Fruit fly (Drosophila melanogaster) whole organism, embryonic: ENCODE measurements around the gene CG31807.

Source experiments
- B-H2 ChIP-seq: fragments of 200-800 bp; sonication (Bioruptor generic); optimal IDR thresholded peaks from 2 replicates; lab custom pipeline; 2018; ENCODE audit warnings: missing biosample characterization, mild to moderate bottlenecking, missing genetic modification characterization
- BEAF-32 ChIP-seq: fragments of 200-800 bp; sonication (Bioruptor generic); optimal IDR thresholded peaks from 3 replicates; lab custom pipeline; 2017; ENCODE audit warnings: missing biosample characterization, missing genetic modification characterization, mild to moderate bottlenecking, moderate library complexity, missing genetic modification reagents
- CG10366 ChIP-seq: fragments of 200-800 bp; sonication (Bioruptor generic); IDR thresholded peaks from 2 replicates; pipeline ENCODE4 v1.3.6; 2022; ENCODE audit warnings: missing biosample characterization, missing genetic modification characterization
- CG12219 ChIP-seq: fragments of 200-800 bp; sonication (Bioruptor generic); optimal IDR thresholded peaks from 3 replicates; lab custom pipeline; 2018; ENCODE audit warnings: missing biosample characterization, mild to moderate bottlenecking, missing genetic modification characterization
- CG12236 ChIP-seq: fragments of 200-800 bp; sonication (Bioruptor generic); optimal IDR thresholded peaks from 2 replicates; lab custom pipeline; 2016; ENCODE audit warnings: missing biosample characterization, missing genetic modification characterization
- CG15011 ChIP-seq: fragments of 200-800 bp; sonication (Bioruptor generic); optimal IDR thresholded peaks from 3 replicates; lab custom pipeline; 2018; ENCODE audit warnings: missing biosample characterization, mild to moderate bottlenecking, missing genetic modification characterization
- CG15073 ChIP-seq: fragments of 200-800 bp; sonication (Bioruptor generic); optimal IDR thresholded peaks from 2 replicates; lab custom pipeline; 2016; ENCODE audit warnings: missing biosample characterization, missing genetic modification characterization
- CG16779 ChIP-seq: fragments of 200-800 bp; sonication (Bioruptor generic); IDR thresholded peaks from 2 replicates; pipeline ENCODE4 v1.3.6; 2022; ENCODE audit warnings: missing biosample characterization, missing genetic modification characterization
- CG16813 ChIP-seq: fragments of 200-800 bp; sonication (Bioruptor generic); IDR thresholded peaks from 3 replicates; pipeline ENCODE4 v1.3.6; 2022; ENCODE audit warnings: missing biosample characterization, missing genetic modification characterization; ENCODE audit not compliant: partially characterized antibody
- CG17328 ChIP-seq: fragments of 200-800 bp; sonication (Bioruptor generic); IDR thresholded peaks from 2 replicates; pipeline ENCODE4 v1.3.6; 2022; ENCODE audit warnings: missing biosample characterization, missing genetic modification characterization
- CG2889 ChIP-seq: fragments of 200-800 bp; sonication (Bioruptor generic); IDR thresholded peaks from 3 replicates; pipeline ENCODE4 v1.3.6; 2022; ENCODE audit warnings: missing biosample characterization, missing genetic modification characterization
- CG30020 ChIP-seq: fragments of 200-800 bp; optimal IDR thresholded peaks from 2 replicates; lab custom pipeline; 2019; ENCODE audit warnings: missing biosample characterization, mild to moderate bottlenecking, missing genetic modification characterization, moderate library complexity
- CG32767 ChIP-seq: fragments of 200-800 bp; sonication (Bioruptor generic); IDR thresholded peaks from 2 replicates; pipeline ENCODE4 v1.3.6; 2022; ENCODE audit warnings: missing biosample characterization, missing genetic modification characterization
- CG4360 ChIP-seq: fragments of 200-800 bp; sonication (Bioruptor generic); IDR thresholded peaks from 2 replicates; pipeline ENCODE4 v1.3.6; 2022; ENCODE audit warnings: missing biosample characterization, missing genetic modification characterization
- CG4707 ChIP-seq: fragments of 200-800 bp; sonication (Bioruptor generic); optimal IDR thresholded peaks from 2 replicates; lab custom pipeline; 2018; ENCODE audit warnings: missing biosample characterization, mild to moderate bottlenecking, missing genetic modification characterization, moderate library complexity
- CG6175 ChIP-seq: fragments of 200-800 bp; sonication (Bioruptor generic); IDR thresholded peaks from 3 replicates; pipeline ENCODE4 v1.3.6; 2022; ENCODE audit warnings: missing biosample characterization, missing genetic modification characterization
- CG6765 ChIP-seq: fragments of 200-800 bp; sonication (Bioruptor generic); optimal IDR thresholded peaks from 3 replicates; lab custom pipeline; 2017; ENCODE audit warnings: missing biosample characterization, mild to moderate bottlenecking, missing genetic modification characterization
- CG9215 ChIP-seq: fragments of 200-800 bp; sonication (Bioruptor generic); IDR thresholded peaks from 2 replicates; pipeline ENCODE4 v1.3.6; 2022; ENCODE audit warnings: missing biosample characterization, missing genetic modification characterization
- CG9797 ChIP-seq: fragments of 200-800 bp; sonication (Bioruptor generic); optimal IDR thresholded peaks from 3 replicates; lab custom pipeline; 2018; ENCODE audit warnings: missing biosample characterization, mild to moderate bottlenecking, missing genetic modification characterization
- Dad ChIP-seq: fragments of 200-800 bp; sonication (Bioruptor generic); optimal IDR thresholded peaks from 3 replicates; lab custom pipeline; 2016; ENCODE audit warnings: missing biosample characterization, missing genetic modification characterization
- Deaf1 ChIP-seq: fragments of 200-800 bp; optimal IDR thresholded peaks from 3 replicates; lab custom pipeline; 2019; ENCODE audit warnings: missing biosample characterization, mild to moderate bottlenecking, missing genetic modification characterization, moderate library complexity
- Fer1 ChIP-seq: fragments of 200-800 bp; sonication (Bioruptor generic); optimal IDR thresholded peaks from 2 replicates; lab custom pipeline; 2017; ENCODE audit warnings: missing biosample characterization, mild to moderate bottlenecking, missing genetic modification characterization
- HLH4C ChIP-seq: fragments of 200-800 bp; sonication (Bioruptor generic); IDR thresholded peaks from 3 replicates; pipeline ENCODE4 v1.3.6; 2022; ENCODE audit warnings: missing biosample characterization, missing genetic modification characterization; ENCODE audit not compliant: partially characterized antibody
- MBD-R2 ChIP-seq: fragments of 200-800 bp; sonication (Bioruptor generic); IDR thresholded peaks from 2 replicates; pipeline ENCODE4 v1.3.6; 2022; ENCODE audit warnings: missing biosample characterization, missing genetic modification characterization
- Nf-YC ChIP-seq: fragments of 200-800 bp; optimal IDR thresholded peaks from 3 replicates; lab custom pipeline; 2019; ENCODE audit warnings: missing biosample characterization, mild to moderate bottlenecking, missing genetic modification characterization, moderate library complexity
- NfI ChIP-seq: fragments of 200-800 bp; sonication (Bioruptor generic); optimal IDR thresholded peaks from 3 replicates; lab custom pipeline; 2018; ENCODE audit warnings: missing biosample characterization, mild to moderate bottlenecking, missing genetic modification characterization, moderate library complexity
- Oli ChIP-seq: fragments of 200-800 bp; sonication (Bioruptor generic); optimal IDR thresholded peaks from 2 replicates; lab custom pipeline; 2018; ENCODE audit warnings: missing biosample characterization, mild to moderate bottlenecking, missing genetic modification characterization, moderate library complexity
- Ravus ChIP-seq: fragments of 200-800 bp; sonication (Bioruptor generic); IDR thresholded peaks from 2 replicates; pipeline ENCODE4 v1.3.6; 2022; ENCODE audit warnings: missing biosample characterization, missing genetic modification characterization
- Tbp ChIP-seq: fragments of >200 bp; optimal IDR thresholded peaks from 2 replicates; lab custom pipeline; 2018; ENCODE audit warnings: missing biosample characterization, missing genetic modification characterization
- btn ChIP-seq: fragments of 200-800 bp; sonication (Bioruptor generic); optimal IDR thresholded peaks from 2 replicates; lab custom pipeline; 2016; ENCODE audit warnings: missing biosample characterization, missing genetic modification characterization
- chm ChIP-seq: fragments of 200-800 bp; sonication (Bioruptor generic); IDR thresholded peaks from 2 replicates; pipeline ENCODE4 v1.3.6; 2022; ENCODE audit warnings: missing biosample characterization, missing genetic modification characterization
- corto ChIP-seq: fragments of 200-800 bp; sonication (Bioruptor generic); optimal IDR thresholded peaks from 2 replicates; lab custom pipeline; 2016; ENCODE audit warnings: missing biosample characterization, mild to moderate bottlenecking, missing genetic modification characterization, moderate library complexity
- cwo ChIP-seq: fragments of 200-800 bp; sonication (Bioruptor generic); optimal IDR thresholded peaks from 3 replicates; lab custom pipeline; 2017; ENCODE audit warnings: missing biosample characterization, missing genetic modification characterization, mild to moderate bottlenecking, moderate library complexity, missing genetic modification reagents
- dimm ChIP-seq: fragments of 200-800 bp; sonication (Bioruptor generic); IDR thresholded peaks from 2 replicates; pipeline ENCODE4 v1.3.6; 2022; ENCODE audit warnings: missing biosample characterization, missing genetic modification characterization
- dm ChIP-seq: fragments of 200-800 bp; sonication (Bioruptor generic); optimal IDR thresholded peaks from 3 replicates; lab custom pipeline; 2016; ENCODE audit warnings: missing biosample characterization, missing genetic modification characterization
- gfzf ChIP-seq: fragments of 200-800 bp; sonication (Bioruptor generic); optimal IDR thresholded peaks from 2 replicates; lab custom pipeline; 2016; ENCODE audit warnings: missing biosample characterization, mild to moderate bottlenecking, missing genetic modification characterization, moderate library complexity
- gt ChIP-seq: fragments of 200-800 bp; sonication (Bioruptor generic); IDR thresholded peaks from 2 replicates; pipeline ENCODE4 v1.3.6; 2022; ENCODE audit warnings: missing biosample characterization, missing genetic modification characterization
- hbn ChIP-seq: fragments of 200-800 bp; sonication (Bioruptor generic); IDR thresholded peaks from 2 replicates; pipeline ENCODE4 v1.3.6; 2022; ENCODE audit warnings: missing biosample characterization, missing genetic modification characterization; ENCODE audit not compliant: partially characterized antibody
- hkb ChIP-seq, 2 experiments: fragments of 200-800 bp in 1 of 2; fragments of >200 bp in 1 of 2; sonication (Bioruptor generic) in 1 of 2; IDR thresholded peaks in 1 of 2; optimal IDR thresholded peaks in 1 of 2; 2 replicates each; pipeline versions ENCODE4 v1.3.6 to Lab custom; 2017 to 2022; ENCODE audit warnings: missing biosample characterization in 1 of 2, missing genetic modification characterization in 1 of 2
- kah ChIP-seq: fragments of 200-800 bp; sonication (Bioruptor generic); optimal IDR thresholded peaks from 2 replicates; lab custom pipeline; 2018; ENCODE audit warnings: missing biosample characterization, mild to moderate bottlenecking, missing genetic modification characterization
- kay ChIP-seq: fragments of 200-800 bp; sonication (Bioruptor generic); optimal IDR thresholded peaks from 2 replicates; lab custom pipeline; 2016; ENCODE audit warnings: missing biosample characterization, missing genetic modification characterization
- pros ChIP-seq: fragments of 200-800 bp; sonication (Bioruptor generic); optimal IDR thresholded peaks from 3 replicates; lab custom pipeline; 2019; ENCODE audit warnings: missing biosample characterization, mild to moderate bottlenecking, missing genetic modification characterization, moderate library complexity
- pum ChIP-seq: fragments of 200-800 bp; sonication (Bioruptor generic); optimal IDR thresholded peaks from 2 replicates; lab custom pipeline; 2016; ENCODE audit warnings: missing biosample characterization, missing genetic modification characterization
- salm ChIP-seq: fragments of 200-800 bp; sonication (Bioruptor generic); optimal IDR thresholded peaks from 2 replicates; lab custom pipeline; 2018; ENCODE audit warnings: missing biosample characterization, mild to moderate bottlenecking, missing genetic modification characterization
- sima ChIP-seq: fragments of 200-800 bp; sonication (Bioruptor generic); optimal IDR thresholded peaks from 2 replicates; lab custom pipeline; 2016; ENCODE audit warnings: missing biosample characterization, missing genetic modification characterization
- slp2 ChIP-seq: fragments of 200-800 bp; sonication (Bioruptor generic); optimal IDR thresholded peaks from 2 replicates; lab custom pipeline; 2016; ENCODE audit warnings: missing biosample characterization, missing genetic modification characterization
- sob ChIP-seq: fragments of 200-800 bp; sonication (Bioruptor generic); IDR thresholded peaks from 2 replicates; pipeline ENCODE4 v1.3.6; 2022; ENCODE audit warnings: missing biosample characterization, missing genetic modification characterization
- tio ChIP-seq: fragments of 200-800 bp; sonication (Bioruptor generic); optimal IDR thresholded peaks from 2 replicates; lab custom pipeline; 2017; ENCODE audit warnings: missing biosample characterization, missing genetic modification characterization, inconsistent platforms
- vnd ChIP-seq: fragments of 200-800 bp; sonication (Bioruptor generic); IDR thresholded peaks from 3 replicates; pipeline ENCODE4 v1.3.6; 2022; ENCODE audit warnings: missing biosample characterization, missing genetic modification characterization; ENCODE audit not compliant: partially characterized antibody

The CG31807 gene

DNA sequence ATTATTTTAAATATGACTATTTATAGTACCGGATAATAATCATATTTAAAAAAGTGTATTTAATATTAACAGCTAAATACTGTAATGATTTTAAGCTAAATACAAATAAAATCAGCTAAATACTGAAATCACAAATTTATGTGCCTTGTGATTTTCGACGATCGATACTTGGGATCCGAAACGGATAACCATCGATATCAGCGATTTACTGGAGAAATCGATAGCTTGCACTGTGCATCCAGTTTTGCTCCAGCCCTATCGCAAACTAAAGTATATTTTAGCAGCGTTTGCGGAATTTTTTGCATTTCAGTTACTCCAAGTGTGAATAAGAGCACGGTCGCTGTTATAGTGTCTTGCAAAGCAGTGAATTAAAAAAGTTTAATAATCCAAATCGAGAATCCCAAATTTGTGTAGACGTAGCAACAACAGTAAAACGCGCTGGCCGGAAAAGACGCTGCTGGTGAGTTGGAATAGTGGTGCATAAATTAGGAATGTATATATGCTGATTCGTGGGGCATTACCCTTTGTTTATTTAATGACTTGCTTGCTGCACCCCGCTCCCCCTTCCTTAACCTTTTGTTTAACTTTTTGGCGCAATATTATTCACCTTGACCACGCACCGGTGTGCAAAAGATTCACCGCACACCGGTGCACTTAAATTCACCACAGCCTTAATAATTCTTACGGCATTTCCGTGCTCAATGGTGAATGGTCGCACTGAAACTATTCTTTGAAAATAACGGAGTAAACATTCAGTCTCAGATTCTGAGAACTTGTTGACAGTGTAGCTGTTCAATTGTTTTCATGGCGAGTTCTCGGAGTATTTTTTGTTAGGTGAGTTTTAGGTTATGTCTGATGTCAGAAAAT, 3.8 kb downstream of the CG31807 start, which contains the start of the genes grp and squ (continued):
- TF ChIP-seq CG10366 = no peak
- no peak for TF ChIP-seq sima (GFP tag; lab: Kevin White, UChicago)
- TF ChIP-seq CG4360 (GFP tag; lab: Robert Waterston, UW) = no peak
- TF ChIP-seq CG15073 (GFP tag; lab: Kevin White, UChicago) = no peak
- TF ChIP-seq Tbp (GFP tag; lab: Kevin White, UChicago) = no peak
- TF ChIP-seq B-H2 (GFP tag; lab: Kevin White, UChicago) = no peak
- no peak for TF ChIP-seq CG16779 (GFP tag; lab: Robert Waterston, UW)
- peak; percentile 86 for TF ChIP-seq hbn (GFP tag; lab: Robert Waterston, UW)
- TF ChIP-seq CG4707 (GFP tag; lab: Kevin White, UChicago) = no peak
- no peak for TF ChIP-seq corto (GFP tag; lab: Kevin White, UChicago)
- TF ChIP-seq CG17328 (GFP tag; lab: Robert Waterston, UW) = no peak
- no peak for TF ChIP-seq CG15011 (GFP tag; lab: Kevin White, UChicago)
- no peak for TF ChIP-seq tio (GFP tag; lab: Kevin White, UChicago)
- no peak for TF ChIP-seq CG12219 (GFP tag; lab: Kevin White, UChicago)
- peak; percentile 39 for TF ChIP-seq pros (GFP tag; lab: Kevin White, UChicago)
- no peak for TF ChIP-seq NfI (GFP tag; lab: Kevin White, UChicago)
- TF ChIP-seq dimm (GFP tag; lab: Robert Waterston, UW) = no peak
- TF ChIP-seq hkb (optimal IDR thresholded peaks at IDR 0.05; lab: Kevin White, UChicago) = no peak
- 0 out of 2 replicates have a peak, but pooled peaks have one; percentile 8 for TF ChIP-seq hkb (GFP tag; IDR thresholded peaks at IDR 0.05; lab: Robert Waterston, UW)
- no peak; the same call in none of the 2 replicates for TF ChIP-seq MBD-R2 (GFP tag; lab: Robert Waterston, UW)
- TF ChIP-seq BEAF-32 (GFP tag; lab: Kevin White, UChicago) = peak; percentile 88
- no peak for TF ChIP-seq chm
- TF ChIP-seq cwo (GFP tag; lab: Kevin White, UChicago) = no peak
- peak; percentile 99 for TF ChIP-seq HLH4C (GFP tag; lab: Robert Waterston, UW)
- peak; percentile 39 for TF ChIP-seq CG30020 (tag; lab: Kevin White, UChicago)
- no peak for TF ChIP-seq sob (GFP tag; lab: Robert Waterston, UW)
- peak; percentile 7 for TF ChIP-seq Fer1 (GFP tag; lab: Kevin White, UChicago)
- peak; percentile 83 for TF ChIP-seq gfzf (GFP tag; lab: Kevin White, UChicago)
- TF ChIP-seq gt = no peak
- TF ChIP-seq btn = no peak
- TF ChIP-seq Ravus (GFP tag; lab: Robert Waterston, UW) = no peak
- peak; percentile 95 for TF ChIP-seq vnd
- TF ChIP-seq CG16813 (GFP tag; lab: Robert Waterston, UW) = peak; percentile 97
- peak; percentile 9 for TF ChIP-seq dm (GFP tag; lab: Kevin White, UChicago)
- TF ChIP-seq CG32767 (GFP tag; lab: Robert Waterston, UW) = no peak
- TF ChIP-seq slp2 = no peak
- peak; percentile 59 for TF ChIP-seq CG9797 (GFP tag; lab: Kevin White, UChicago)
- peak; percentile 55 for TF ChIP-seq kay (GFP tag; lab: Kevin White, UChicago)
- TF ChIP-seq CG6765 (GFP tag; lab: Kevin White, UChicago) = no peak
- TF ChIP-seq CG9215 (GFP tag; lab: Robert Waterston, UW) = no peak
- no peak for TF ChIP-seq kah
- no peak for TF ChIP-seq CG2889 (GFP tag; lab: Robert Waterston, UW)
- no peak for TF ChIP-seq Oli (tag; lab: Kevin White, UChicago)
- TF ChIP-seq Nf-YC (tag; lab: Kevin White, UChicago) = no peak
- TF ChIP-seq pum (GFP tag; lab: Kevin White, UChicago) = no peak
- no peak for TF ChIP-seq Deaf1 (tag; lab: Kevin White, UChicago)
- TF ChIP-seq salm (tag; lab: Kevin White, UChicago) = no peak
- TF ChIP-seq Dad (GFP tag; lab: Kevin White, UChicago) = no peak
- no peak for TF ChIP-seq CG6175
- TF ChIP-seq CG12236 = no peak
